Fruit fly (Drosophila melanogaster) whole organism, prepupa: ENCODE data around the gene atms.

Experiments used
- Blimp-1 ChIP-seq: fragments of 200-800 bp; sonication (Bioruptor generic); optimal IDR thresholded peaks from 3 replicates; lab custom pipeline; 2017; ENCODE audit warnings: missing biosample characterization, missing genetic modification characterization, mild to moderate bottlenecking, moderate library complexity, missing genetic modification reagents
- CG10631 ChIP-seq: fragments of 200-800 bp; sonication (Bioruptor generic); optimal IDR thresholded peaks from 2 replicates; lab custom pipeline; 2016; ENCODE audit warnings: missing biosample characterization, missing genetic modification characterization
- CG10669 ChIP-seq: fragments of 200-800 bp; sonication (Bioruptor generic); optimal IDR thresholded peaks from 3 replicates; lab custom pipeline; 2018; ENCODE audit warnings: missing biosample characterization, mild to moderate bottlenecking, missing genetic modification characterization, moderate library complexity
- CG11294 ChIP-seq: fragments of 200-800 bp; sonication (Bioruptor generic); IDR thresholded peaks from 2 replicates; pipeline ENCODE4 v1.3.6; 2022; ENCODE audit warnings: missing biosample characterization, missing genetic modification characterization
- CG11902 ChIP-seq: fragments of 200-800 bp; sonication (Bioruptor generic); optimal IDR thresholded peaks from 3 replicates; lab custom pipeline; 2016; ENCODE audit warnings: missing biosample characterization, missing genetic modification characterization
- CG15336 ChIP-seq: fragments of 200-800 bp; sonication (Bioruptor generic); IDR thresholded peaks from 2 replicates; pipeline ENCODE4 v1.3.6; 2022; ENCODE audit warnings: missing biosample characterization, missing genetic modification characterization
- CG1621 ChIP-seq: fragments of 200-800 bp; sonication (Bioruptor generic); optimal IDR thresholded peaks from 3 replicates; lab custom pipeline; 2018; ENCODE audit warnings: missing biosample characterization, mild to moderate bottlenecking, missing genetic modification characterization
- CG16779 ChIP-seq: fragments of 200-800 bp; sonication (Bioruptor generic); optimal IDR thresholded peaks from 3 replicates; lab custom pipeline; 2017; ENCODE audit warnings: missing biosample characterization, mild to moderate bottlenecking, missing genetic modification characterization
- CG3032 ChIP-seq: fragments of 200-800 bp; optimal IDR thresholded peaks from 2 replicates; lab custom pipeline; 2019; ENCODE audit warnings: missing biosample characterization, mild to moderate bottlenecking, missing genetic modification characterization, moderate library complexity
- CG31627 ChIP-seq: fragments of 200-800 bp; sonication (Bioruptor generic); optimal IDR thresholded peaks from 3 replicates; lab custom pipeline; 2016; ENCODE audit warnings: missing biosample characterization, missing genetic modification characterization
- CG32006 ChIP-seq: fragments of 200-800 bp; sonication (Bioruptor generic); optimal IDR thresholded peaks from 3 replicates; lab custom pipeline; 2017; ENCODE audit warnings: missing biosample characterization, mild to moderate bottlenecking, missing genetic modification characterization
- CG34406 ChIP-seq: fragments of 200-800 bp; sonication (Bioruptor generic); optimal IDR thresholded peaks from 3 replicates; lab custom pipeline; 2016; ENCODE audit warnings: missing biosample characterization, missing genetic modification characterization
- CG3919 ChIP-seq: fragments of 200-800 bp; sonication (Bioruptor generic); optimal IDR thresholded peaks from 3 replicates; lab custom pipeline; 2016; ENCODE audit warnings: missing biosample characterization, missing genetic modification characterization
- CG6163 ChIP-seq: fragments of 200-800 bp; sonication (Bioruptor generic); IDR thresholded peaks from 3 replicates; pipeline ENCODE4 v1.3.6; 2022; ENCODE audit warnings: missing biosample characterization, missing genetic modification characterization
- CG6276 ChIP-seq: fragments of 200-800 bp; sonication (Bioruptor generic); optimal IDR thresholded peaks from 2 replicates; lab custom pipeline; 2017; ENCODE audit warnings: missing biosample characterization, mild to moderate bottlenecking, missing genetic modification characterization
- CG6792 ChIP-seq: fragments of 200-800 bp; sonication (Bioruptor generic); optimal IDR thresholded peaks from 3 replicates; lab custom pipeline; 2016; ENCODE audit warnings: missing biosample characterization, missing genetic modification characterization
- CG6808 ChIP-seq: fragments of 200-800 bp; sonication (Bioruptor generic); optimal IDR thresholded peaks from 3 replicates; lab custom pipeline; 2017; ENCODE audit warnings: missing biosample characterization, missing genetic modification characterization, mild to moderate bottlenecking, moderate library complexity, missing genetic modification reagents
- CG7368 ChIP-seq: fragments of 200-800 bp; sonication (Bioruptor generic); optimal IDR thresholded peaks from 3 replicates; lab custom pipeline; 2016; ENCODE audit warnings: missing biosample characterization, missing genetic modification characterization
- CG8119 ChIP-seq: fragments of 200-800 bp; sonication (Bioruptor generic); IDR thresholded peaks from 3 replicates; pipeline ENCODE4 v1.3.6; 2022; ENCODE audit warnings: missing biosample characterization, missing genetic modification characterization
- CG8319 ChIP-seq: fragments of 200-800 bp; sonication (Bioruptor generic); optimal IDR thresholded peaks from 3 replicates; lab custom pipeline; 2016; ENCODE audit warnings: missing biosample characterization, missing genetic modification characterization
- CG8632 ChIP-seq: fragments of 200-800 bp; sonication (Bioruptor generic); optimal IDR thresholded peaks from 3 replicates; lab custom pipeline; 2016; ENCODE audit warnings: missing biosample characterization, missing genetic modification characterization
- CG9139 ChIP-seq: fragments of 200-800 bp; sonication (Bioruptor generic); optimal IDR thresholded peaks from 3 replicates; lab custom pipeline; 2017; ENCODE audit warnings: missing biosample characterization, mild to moderate bottlenecking, missing genetic modification characterization
- Eip75B ChIP-seq: fragments of 200-800 bp; sonication (Bioruptor generic); optimal IDR thresholded peaks from 3 replicates; lab custom pipeline; 2016; ENCODE audit warnings: missing biosample characterization, missing genetic modification characterization
- Eip78C ChIP-seq: fragments of 200-800 bp; sonication (Bioruptor generic); peaks from one replicate; lab custom pipeline; 2016; ENCODE audit warnings: missing biosample characterization, missing genetic modification characterization
- Eip93F ChIP-seq: fragments of 200-800 bp; sonication (Bioruptor generic); optimal IDR thresholded peaks from 2 replicates; lab custom pipeline; 2016; ENCODE audit warnings: missing biosample characterization, mild to moderate bottlenecking, missing genetic modification characterization
- Ets21C ChIP-seq: fragments of 200-800 bp; sonication (Bioruptor generic); optimal IDR thresholded peaks from 3 replicates; lab custom pipeline; 2016; ENCODE audit warnings: missing biosample characterization, missing genetic modification characterization
- Ets96B ChIP-seq: fragments of 200-800 bp; optimal IDR thresholded peaks from 2 replicates; lab custom pipeline; 2019; ENCODE audit warnings: missing biosample characterization, mild to moderate bottlenecking, missing genetic modification characterization, moderate library complexity
- Gug ChIP-seq: fragments of 200-800 bp; sonication (Bioruptor generic); IDR thresholded peaks from 2 replicates; pipeline ENCODE4 v1.3.6; 2022; ENCODE audit warnings: missing biosample characterization, missing genetic modification characterization
- Hr38 ChIP-seq: sonication (Bioruptor generic); optimal IDR thresholded peaks from 2 replicates; lab custom pipeline; 2016; ENCODE audit warnings: missing biosample characterization, missing genetic modification characterization
- Hr39 ChIP-seq: fragments of 200-800 bp; sonication (Bioruptor generic); optimal IDR thresholded peaks from 2 replicates; lab custom pipeline; 2016; ENCODE audit warnings: missing biosample characterization, missing genetic modification characterization
- Hr4 ChIP-seq: fragments of 200-800 bp; sonication (Bioruptor generic); optimal IDR thresholded peaks from 3 replicates; lab custom pipeline; 2016; ENCODE audit warnings: missing biosample characterization, missing genetic modification characterization
- Met ChIP-seq: fragments of 200-800 bp; sonication (Bioruptor generic); optimal IDR thresholded peaks from 3 replicates; lab custom pipeline; 2016; ENCODE audit warnings: missing biosample characterization, missing genetic modification characterization
- OdsH ChIP-seq: fragments of 200-800 bp; sonication (Bioruptor generic); optimal IDR thresholded peaks from 3 replicates; lab custom pipeline; 2016; ENCODE audit warnings: missing biosample characterization, missing genetic modification characterization
- Smox ChIP-seq: fragments of 200-800 bp; sonication (Bioruptor generic); optimal IDR thresholded peaks from 3 replicates; lab custom pipeline; 2016; ENCODE audit warnings: missing biosample characterization, missing genetic modification characterization
- Sox102F ChIP-seq: fragments of 200-800 bp; sonication (Bioruptor generic); optimal IDR thresholded peaks from 2 replicates; lab custom pipeline; 2016; ENCODE audit warnings: missing biosample characterization, mild to moderate bottlenecking, missing genetic modification characterization
- Sox14 ChIP-seq: fragments of 200-800 bp; sonication (Bioruptor generic); optimal IDR thresholded peaks from 3 replicates; lab custom pipeline; 2016; ENCODE audit warnings: missing biosample characterization, missing genetic modification characterization
- Sox15 ChIP-seq: fragments of 200-800 bp; sonication (Bioruptor generic); optimal IDR thresholded peaks from 3 replicates; lab custom pipeline; 2016; ENCODE audit warnings: missing biosample characterization, missing genetic modification characterization
- achi ChIP-seq: fragments of 200-800 bp; sonication (Bioruptor generic); optimal IDR thresholded peaks from 3 replicates; lab custom pipeline; 2016; ENCODE audit warnings: missing biosample characterization, missing genetic modification characterization
- acj6 ChIP-seq: fragments of 200-800 bp; sonication (Bioruptor generic); optimal IDR thresholded peaks from 3 replicates; lab custom pipeline; 2016; ENCODE audit warnings: missing biosample characterization, missing genetic modification characterization
- cyc ChIP-seq: fragments of 200-800 bp; sonication (Bioruptor generic); optimal IDR thresholded peaks from 3 replicates; lab custom pipeline; 2016; ENCODE audit warnings: missing biosample characterization, missing genetic modification characterization
- dac ChIP-seq: fragments of 200-800 bp; sonication (Bioruptor generic); optimal IDR thresholded peaks from 2 replicates; lab custom pipeline; 2017; ENCODE audit warnings: missing biosample characterization, mild to moderate bottlenecking, missing genetic modification characterization
- dsx ChIP-seq: fragments of 200-800 bp; optimal IDR thresholded peaks from 3 replicates; lab custom pipeline; 2019; ENCODE audit warnings: missing biosample characterization, mild to moderate bottlenecking, missing genetic modification characterization, moderate library complexity; ENCODE audit not compliant: poor library complexity, severe bottlenecking
- esn ChIP-seq: fragments of 200-800 bp; sonication (Bioruptor generic); optimal IDR thresholded peaks from 2 replicates; lab custom pipeline; 2016; ENCODE audit warnings: missing biosample characterization, mild to moderate bottlenecking, missing genetic modification characterization, moderate library complexity
- fd59A ChIP-seq: fragments of 200-800 bp; sonication (Bioruptor generic); optimal IDR thresholded peaks from 2 replicates; lab custom pipeline; 2017; ENCODE audit warnings: missing biosample characterization, mild to moderate bottlenecking, missing genetic modification characterization, missing genetic modification reagents
- fkh ChIP-seq: fragments of 200-800 bp; sonication (Bioruptor generic); optimal IDR thresholded peaks from 3 replicates; lab custom pipeline; 2017; ENCODE audit warnings: missing biosample characterization, mild to moderate bottlenecking, missing genetic modification characterization, moderate library complexity
- lz ChIP-seq: fragments of 200-800 bp; sonication (Bioruptor generic); optimal IDR thresholded peaks from 3 replicates; lab custom pipeline; 2016; ENCODE audit warnings: missing biosample characterization, missing genetic modification characterization
- net ChIP-seq: fragments of 200-800 bp; sonication (Bioruptor generic); optimal IDR thresholded peaks from 3 replicates; lab custom pipeline; 2016; ENCODE audit warnings: missing biosample characterization, missing genetic modification characterization
- pdm3 ChIP-seq: fragments of 200-800 bp; sonication (Bioruptor generic); optimal IDR thresholded peaks from 3 replicates; lab custom pipeline; 2016; ENCODE audit warnings: missing biosample characterization, missing genetic modification characterization
- salr ChIP-seq, 2 experiments: fragments of 200-800 bp; sonication (Bioruptor generic); optimal IDR thresholded peaks; 3 replicates each; lab custom pipeline; 2016 to 2018; ENCODE audit warnings: missing biosample characterization in 2 of 2, missing genetic modification characterization in 2 of 2, mild to moderate bottlenecking in 1 of 2
- spab ChIP-seq: fragments of 200-800 bp; sonication (Bioruptor generic); optimal IDR thresholded peaks from 2 replicates; lab custom pipeline; 2017; ENCODE audit warnings: missing biosample characterization, mild to moderate bottlenecking, missing genetic modification characterization, missing genetic modification reagents
- ss ChIP-seq, 2 experiments: fragments of 200-800 bp; sonication (Bioruptor generic); optimal IDR thresholded peaks; 2 replicates in 1 of 2; 3 replicates in 1 of 2; lab custom pipeline; 2017 to 2018; ENCODE audit warnings: mild to moderate bottlenecking in 2 of 2, missing biosample characterization in 2 of 2, missing genetic modification characterization in 2 of 2, moderate library complexity in 1 of 2
- svp ChIP-seq: fragments of 200-800 bp; sonication (Bioruptor generic); peaks from one replicate; lab custom pipeline; 2016; ENCODE audit warnings: missing biosample characterization, missing genetic modification characterization
- topi ChIP-seq: fragments of 200-800 bp; sonication (Bioruptor generic); optimal IDR thresholded peaks from 3 replicates; lab custom pipeline; 2016; ENCODE audit warnings: missing biosample characterization, missing genetic modification characterization

atms gene

DNA sequence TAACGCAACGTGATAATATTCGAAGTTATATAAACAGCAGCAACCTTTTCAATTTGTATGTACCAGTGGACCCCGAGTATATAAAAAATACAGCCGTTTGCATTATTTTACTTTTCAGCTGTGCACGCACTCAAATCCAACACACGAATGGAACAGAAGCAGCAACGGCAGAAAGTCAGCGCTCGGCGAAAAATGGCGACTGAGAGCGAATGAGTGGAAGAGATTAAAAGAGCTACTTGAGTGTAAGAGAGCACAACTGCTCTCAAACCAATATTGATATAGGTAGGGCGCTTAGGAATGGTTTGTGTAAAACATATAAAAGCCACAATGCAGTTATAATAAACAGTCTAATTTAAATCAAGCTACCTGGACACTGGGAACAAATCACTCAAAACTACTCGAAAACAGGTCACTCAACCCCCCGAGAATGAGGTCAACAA, 56.5 kb downstream of the atms start:
- TF ChIP-seq ss (GFP tag; optimal IDR thresholded peaks at IDR 0.05; lab: Kevin White, UChicago) (peak; percentile 60 to 73), lz (GFP tag; lab: Kevin White, UChicago) (no peak), net (peak; percentile 70), dac (GFP tag; lab: Kevin White, UChicago) (no peak), Hr38 (no peak), spab (no peak), CG9139 (GFP tag; lab: Kevin White, UChicago) (peak; percentile 73), Gug (no peak), Met (peak; percentile 49), CG15336 (GFP tag; lab: Robert Waterston, UW) (peak; percentile 48; the same call in 1 of the 2 replicates), CG7368 (GFP tag; lab: Kevin White, UChicago) (peak; percentile 32), Eip78C (GFP tag; lab: Kevin White, UChicago) (peak; percentile 84), CG10631 (GFP tag; lab: Kevin White, UChicago) (peak; percentile 8), achi (GFP tag; lab: Kevin White, UChicago) (peak; percentile 46), CG6163 (GFP tag; lab: Robert Waterston, UW) (peak; percentile 46; the same call in 1 of the 3 replicates), fd59A (GFP tag; lab: Kevin White, UChicago) (no peak), CG8119 (GFP tag; lab: Robert Waterston, UW) (no peak), CG6276 (GFP tag; lab: Kevin White, UChicago) (peak; percentile 23), CG6808 (GFP tag; lab: Kevin White, UChicago) (peak; percentile 49), Hr4 (GFP tag; lab: Kevin White, UChicago) (no peak), Smox (GFP tag; lab: Kevin White, UChicago) (no peak), OdsH (GFP tag; lab: Kevin White, UChicago) (peak; percentile 2), cyc (GFP tag; lab: Kevin White, UChicago) (no peak), esn (GFP tag; lab: Kevin White, UChicago) (peak; percentile 46), fkh (GFP tag; lab: Kevin White, UChicago) (peak; percentile 87), pdm3 (GFP tag; lab: Kevin White, UChicago) (peak; percentile 11), CG31627 (GFP tag; lab: Kevin White, UChicago) (no peak), dsx (GFP tag; lab: Kevin White, UChicago) (peak; percentile 45), Hr39 (GFP tag; lab: Kevin White, UChicago) (no peak), CG11294 (GFP tag; lab: Robert Waterston, UW) (no peak), CG10669 (GFP tag; lab: Kevin White, UChicago) (no peak), Ets96B (peak; percentile 4), CG3919 (GFP tag; lab: Kevin White, UChicago) (peak; percentile 66), Blimp-1 (GFP tag; lab: Kevin White, UChicago) (no peak), CG8319 (no peak), CG34406 (GFP tag; lab: Kevin White, UChicago) (peak; percentile 42), CG16779 (tag; lab: Kevin White, UChicago) (peak; percentile 17), Eip93F (no peak), CG11902 (no peak), CG32006 (GFP tag; lab: Kevin White, UChicago) (peak; percentile 19), CG1621 (tag; lab: Kevin White, UChicago) (no peak), Eip75B (peak; percentile 26), salr (GFP tag; optimal IDR thresholded peaks at IDR 0.05; lab: Kevin White, UChicago) (no peak), Ets21C (GFP tag; lab: Kevin White, UChicago) (no peak), CG8632 (GFP tag; lab: Kevin White, UChicago) (peak; percentile 52), CG3032 (tag; lab: Kevin White, UChicago) (no peak), svp (GFP tag; lab: Kevin White, UChicago) (no peak), Sox102F (peak; percentile 52), CG6792 (GFP tag; lab: Kevin White, UChicago) (peak; percentile 42), Sox14 (GFP tag; lab: Kevin White, UChicago) (peak; percentile 15), acj6 (no peak), topi (GFP tag; lab: Kevin White, UChicago) (peak; percentile 32), Sox15 (no peak)
